Fruit fly (Drosophila melanogaster) whole organism, embryonic: ENCODE data around the gene Mnn1.

Experiments used
- Blimp-1 ChIP-seq: fragments of 200-800 bp; sonication (Bioruptor generic); optimal IDR thresholded peaks from 3 replicates; lab custom pipeline; 2018; ENCODE audit warnings: missing biosample characterization, missing genetic modification characterization, mild to moderate bottlenecking, moderate library complexity, missing genetic modification reagents
- CG10209 ChIP-seq: fragments of 200-800 bp; sonication (Bioruptor generic); optimal IDR thresholded peaks from 3 replicates; lab custom pipeline; 2017; ENCODE audit warnings: missing biosample characterization, mild to moderate bottlenecking, missing genetic modification characterization, missing genetic modification reagents
- CG11085 ChIP-seq: fragments of 200-800 bp; sonication (Bioruptor generic); IDR thresholded peaks from 2 replicates; pipeline ENCODE4 v1.3.6; 2022; ENCODE audit warnings: missing biosample characterization, missing genetic modification characterization
- CG11504 ChIP-seq: fragments of 200-800 bp; sonication (Bioruptor generic); optimal IDR thresholded peaks from 3 replicates; lab custom pipeline; 2019; ENCODE audit warnings: missing biosample characterization, mild to moderate bottlenecking, missing genetic modification characterization, moderate library complexity
- CG12071 ChIP-seq: fragments of 200-800 bp; sonication (Bioruptor generic); optimal IDR thresholded peaks from 3 replicates; lab custom pipeline; 2018; ENCODE audit warnings: missing biosample characterization, mild to moderate bottlenecking, missing genetic modification characterization
- CG12942 ChIP-seq: fragments of 200-800 bp; sonication (Bioruptor generic); optimal IDR thresholded peaks from 3 replicates; lab custom pipeline; 2016; ENCODE audit warnings: missing biosample characterization, missing genetic modification characterization
- CG15269 ChIP-seq: fragments of 200-800 bp; sonication (Bioruptor generic); optimal IDR thresholded peaks from 2 replicates; lab custom pipeline; 2018; ENCODE audit warnings: missing biosample characterization, mild to moderate bottlenecking, missing genetic modification characterization, moderate library complexity
- CG17328 ChIP-seq: fragments of 200-800 bp; sonication (Bioruptor generic); IDR thresholded peaks from 2 replicates; pipeline ENCODE4 v1.3.6; 2022; ENCODE audit warnings: missing biosample characterization, missing genetic modification characterization
- CG18619 ChIP-seq: fragments of 200-800 bp; sonication (Bioruptor generic); optimal IDR thresholded peaks from 3 replicates; lab custom pipeline; 2017; ENCODE audit warnings: missing biosample characterization, mild to moderate bottlenecking, missing genetic modification characterization
- CG2712 ChIP-seq: fragments of 200-800 bp; optimal IDR thresholded peaks from 3 replicates; lab custom pipeline; 2019; ENCODE audit warnings: missing biosample characterization, mild to moderate bottlenecking, missing genetic modification characterization, moderate library complexity
- CG31365 ChIP-seq: fragments of 200-800 bp; sonication (Bioruptor generic); optimal IDR thresholded peaks from 2 replicates; lab custom pipeline; 2018; ENCODE audit warnings: missing biosample characterization, mild to moderate bottlenecking, missing genetic modification characterization
- CG3163 ChIP-seq: fragments of 200-800 bp; sonication (Bioruptor generic); optimal IDR thresholded peaks from 3 replicates; lab custom pipeline; 2016; ENCODE audit warnings: missing biosample characterization, missing genetic modification characterization
- CG32532 ChIP-seq: fragments of 200-800 bp; sonication (Bioruptor generic); IDR thresholded peaks from 2 replicates; pipeline ENCODE4 v1.3.6; 2022; ENCODE audit warnings: missing biosample characterization, missing genetic modification characterization
- CG4730 ChIP-seq: fragments of 200-800 bp; sonication (Bioruptor generic); IDR thresholded peaks from 2 replicates; pipeline ENCODE4 v1.3.6; 2022; ENCODE audit warnings: missing biosample characterization, missing genetic modification characterization
- CG7786 ChIP-seq: fragments of 200-800 bp; sonication (Bioruptor generic); optimal IDR thresholded peaks from 2 replicates; lab custom pipeline; 2016; ENCODE audit warnings: missing biosample characterization, missing genetic modification characterization
- CG7839 ChIP-seq: fragments of 200-800 bp; sonication (Bioruptor generic); optimal IDR thresholded peaks from 3 replicates; lab custom pipeline; 2018; ENCODE audit warnings: missing biosample characterization, mild to moderate bottlenecking, missing genetic modification characterization, moderate library complexity
- CG7987 ChIP-seq: fragments of 200-800 bp; sonication (Bioruptor generic); optimal IDR thresholded peaks from 2 replicates; lab custom pipeline; 2018; ENCODE audit warnings: missing biosample characterization, mild to moderate bottlenecking, missing genetic modification characterization, moderate library complexity
- CG8359 ChIP-seq: fragments of 200-800 bp; sonication (Bioruptor generic); optimal IDR thresholded peaks from 2 replicates; lab custom pipeline; 2017; ENCODE audit warnings: missing biosample characterization, mild to moderate bottlenecking, missing genetic modification characterization, borderline replicate concordance
- D19A ChIP-seq: fragments of 200-800 bp; optimal IDR thresholded peaks from 3 replicates; lab custom pipeline; 2019; ENCODE audit warnings: missing biosample characterization, mild to moderate bottlenecking, missing genetic modification characterization, moderate library complexity
- Dad ChIP-seq: fragments of 200-800 bp; sonication (Bioruptor generic); optimal IDR thresholded peaks from 3 replicates; lab custom pipeline; 2016; ENCODE audit warnings: missing biosample characterization, missing genetic modification characterization
- Dref ChIP-seq: fragments of 200-800 bp; sonication (Bioruptor generic); IDR thresholded peaks from 2 replicates; pipeline ENCODE4 v1.3.6; 2022; ENCODE audit warnings: missing biosample characterization, missing genetic modification characterization
- E2f2 ChIP-seq: fragments of 200-800 bp; sonication (Bioruptor generic); IDR thresholded peaks from 2 replicates; pipeline ENCODE4 v1.3.6; 2022; ENCODE audit warnings: missing biosample characterization, missing genetic modification characterization
- Eip74EF ChIP-seq, 2 experiments: fragments of 200-800 bp in 1 of 2; fragments of >200 bp in 1 of 2; sonication (Bioruptor generic) in 1 of 2; optimal IDR thresholded peaks; 2 replicates each; lab custom pipeline; 2017 to 2019; ENCODE audit warnings: missing biosample characterization in 2 of 2, missing genetic modification characterization in 2 of 2, mild to moderate bottlenecking in 1 of 2, moderate library complexity in 1 of 2
- H15 ChIP-seq: fragments of 200-800 bp; sonication (Bioruptor generic); IDR thresholded peaks from 3 replicates; pipeline ENCODE4 v1.3.6; 2022; ENCODE audit warnings: missing biosample characterization, missing genetic modification characterization
- HLH54F ChIP-seq: fragments of 200-800 bp; sonication (Bioruptor generic); optimal IDR thresholded peaks from 3 replicates; lab custom pipeline; 2016; ENCODE audit warnings: missing biosample characterization, missing genetic modification characterization
- HLHmδ ChIP-seq: fragments of 200-800 bp; sonication (Bioruptor generic); optimal IDR thresholded peaks from 2 replicates; lab custom pipeline; 2018; ENCODE audit warnings: missing biosample characterization, mild to moderate bottlenecking, missing genetic modification characterization, moderate library complexity
- Hr51 ChIP-seq, 2 experiments: fragments of 200-800 bp; sonication (Bioruptor generic); optimal IDR thresholded peaks; 2 replicates in 1 of 2; 3 replicates in 1 of 2; lab custom pipeline; 2016 to 2018; ENCODE audit warnings: missing biosample characterization in 2 of 2, missing genetic modification characterization in 2 of 2, mild to moderate bottlenecking in 1 of 2, moderate library complexity in 1 of 2
- NK7.1 ChIP-seq: fragments of 200-800 bp; sonication (Bioruptor generic); optimal IDR thresholded peaks from 3 replicates; lab custom pipeline; 2016; ENCODE audit warnings: missing biosample characterization, missing genetic modification characterization
- NfI ChIP-seq: fragments of 200-800 bp; sonication (Bioruptor generic); optimal IDR thresholded peaks from 3 replicates; lab custom pipeline; 2018; ENCODE audit warnings: missing biosample characterization, mild to moderate bottlenecking, missing genetic modification characterization, moderate library complexity
- Ptx1 ChIP-seq: fragments of 200-800 bp; sonication (Bioruptor generic); IDR thresholded peaks from 2 replicates; pipeline ENCODE4 v1.3.6; 2022; ENCODE audit warnings: missing biosample characterization, missing genetic modification characterization
- Rx ChIP-seq: fragments of 200-800 bp; sonication (Bioruptor generic); IDR thresholded peaks from 2 replicates; pipeline ENCODE4 v1.3.6; 2022; ENCODE audit warnings: missing biosample characterization, missing genetic modification characterization
- az2 ChIP-seq: fragments of 200-800 bp; sonication (Bioruptor generic); optimal IDR thresholded peaks from 3 replicates; lab custom pipeline; 2016; ENCODE audit warnings: missing biosample characterization, missing genetic modification characterization
- bcd ChIP-seq: fragments of 200-800 bp; sonication (Bioruptor generic); optimal IDR thresholded peaks from 2 replicates; lab custom pipeline; 2017; ENCODE audit warnings: missing biosample characterization, mild to moderate bottlenecking, missing genetic modification characterization
- chinmo ChIP-seq: fragments of 200-800 bp; sonication (Bioruptor generic); IDR thresholded peaks from 4 replicates; pipeline ENCODE4 v1.3.6; 2022; ENCODE audit warnings: missing biosample characterization, missing genetic modification characterization; ENCODE audit not compliant: partially characterized antibody
- dpn ChIP-seq, 2 experiments: fragments of 200-800 bp; sonication (Bioruptor generic); optimal IDR thresholded peaks; 3 replicates each; lab custom pipeline; 2016; ENCODE audit warnings: missing biosample characterization in 2 of 2, missing genetic modification characterization in 2 of 2
- dysf ChIP-seq: fragments of 200-800 bp; sonication (Bioruptor generic); IDR thresholded peaks from 3 replicates; pipeline ENCODE4 v1.3.6; 2022; ENCODE audit warnings: missing biosample characterization, missing genetic modification characterization
- ems ChIP-seq: fragments of 200-800 bp; sonication (Bioruptor generic); optimal IDR thresholded peaks from 3 replicates; lab custom pipeline; 2016; ENCODE audit warnings: missing biosample characterization, missing genetic modification characterization
- grau ChIP-seq: fragments of 200-800 bp; optimal IDR thresholded peaks from 3 replicates; lab custom pipeline; 2019; ENCODE audit warnings: missing biosample characterization, mild to moderate bottlenecking, missing genetic modification characterization, moderate library complexity
- inv ChIP-seq: fragments of 200-800 bp; sonication (Bioruptor generic); IDR thresholded peaks from 2 replicates; pipeline ENCODE4 v1.3.6; 2022; ENCODE audit warnings: missing biosample characterization, missing genetic modification characterization; ENCODE audit not compliant: partially characterized antibody
- lmd ChIP-seq: fragments of 200-800 bp; sonication (Bioruptor generic); IDR thresholded peaks from 2 replicates; pipeline ENCODE4 v1.3.6; 2022; ENCODE audit warnings: missing biosample characterization, missing genetic modification characterization
- maf-S ChIP-seq: fragments of 200-800 bp; sonication (Bioruptor generic); optimal IDR thresholded peaks from 2 replicates; lab custom pipeline; 2016; ENCODE audit warnings: missing biosample characterization, missing genetic modification characterization
- p53 ChIP-seq: fragments of 200-800 bp; sonication (Bioruptor generic); optimal IDR thresholded peaks from 2 replicates; lab custom pipeline; 2016; ENCODE audit warnings: missing biosample characterization, missing genetic modification characterization
- pan ChIP-seq, 4 experiments: fragments of >200 bp in 3 of 4; fragments of 200-800 bp in 1 of 4; sonication (Bioruptor generic) in 1 of 4; optimal IDR thresholded peaks in 3 of 4; IDR thresholded peaks in 1 of 4; 2 replicates each; pipeline versions ENCODE4 v1.3.6 to Lab custom; 2017 to 2022; ENCODE audit warnings: missing biosample characterization in 2 of 4, missing genetic modification characterization in 2 of 4, mixed read lengths in 1 of 4
- rib ChIP-seq: fragments of 200-800 bp; sonication (Bioruptor generic); IDR thresholded peaks from 2 replicates; pipeline ENCODE4 v1.3.6; 2022; ENCODE audit warnings: missing biosample characterization, missing genetic modification characterization
- ro ChIP-seq: fragments of 200-800 bp; sonication (Bioruptor generic); IDR thresholded peaks from 2 replicates; pipeline ENCODE4 v1.3.6; 2022; ENCODE audit warnings: missing biosample characterization, missing genetic modification characterization
- salm ChIP-seq: fragments of 200-800 bp; sonication (Bioruptor generic); optimal IDR thresholded peaks from 2 replicates; lab custom pipeline; 2018; ENCODE audit warnings: missing biosample characterization, mild to moderate bottlenecking, missing genetic modification characterization
- slbo ChIP-seq: fragments of 200-800 bp; sonication (Bioruptor generic); IDR thresholded peaks from 2 replicates; pipeline ENCODE4 v1.3.6; 2022; ENCODE audit warnings: missing biosample characterization, missing genetic modification characterization
- toy ChIP-seq: fragments of 200-800 bp; sonication (Bioruptor generic); IDR thresholded peaks from 2 replicates; pipeline ENCODE4 v1.3.6; 2022; ENCODE audit warnings: missing biosample characterization, missing genetic modification characterization
- usp ChIP-seq: fragments of >200 bp; optimal IDR thresholded peaks from 2 replicates; lab custom pipeline; 2017; ENCODE audit warnings: missing biosample characterization, missing genetic modification characterization
- z ChIP-seq: fragments of 200-800 bp; sonication (Bioruptor generic); IDR thresholded peaks from 3 replicates; pipeline ENCODE4 v1.3.6; 2022; ENCODE audit warnings: missing biosample characterization, missing genetic modification characterization

Mnn1 gene

dm6 chr2L:7090922-7091321 lies 34.8 kb downstream of the Mnn1 start:
- TF ChIP-seq Ptx1 (GFP tag; lab: Robert Waterston, UW) = peak; percentile 44; the same call in 1 of the 2 replicates
- peak; percentile 29 for TF ChIP-seq NfI
- TF ChIP-seq CG8359 = peak; percentile 12
- TF ChIP-seq toy (GFP tag; lab: Robert Waterston, UW) = no peak
- no peak for TF ChIP-seq Dref (GFP tag; lab: Robert Waterston, UW)
- no peak for TF ChIP-seq rib (GFP tag; lab: Robert Waterston, UW)
- 0 out of 2 replicates have a peak, but pooled peaks have one; percentile 15 for TF ChIP-seq CG17328 (GFP tag; lab: Robert Waterston, UW)
- TF ChIP-seq Rx (GFP tag; lab: Robert Waterston, UW) = no peak
- TF ChIP-seq Blimp-1 (GFP tag; lab: Kevin White, UChicago) = peak; percentile 33
- no peak for TF ChIP-seq Dad (GFP tag; lab: Kevin White, UChicago)
- no peak for TF ChIP-seq maf-S (GFP tag; lab: Kevin White, UChicago)
- TF ChIP-seq NK7.1 = no peak
- no peak for TF ChIP-seq CG31365 (tag; lab: Kevin White, UChicago)
- no peak for TF ChIP-seq p53
- TF ChIP-seq ems (GFP tag; lab: Kevin White, UChicago) = no peak
- no peak for TF ChIP-seq salm
- no peak for TF ChIP-seq HLH54F (GFP tag; lab: Kevin White, UChicago)
- TF ChIP-seq slbo (GFP tag; lab: Robert Waterston, UW) = peak; percentile 31; the same call in 1 of the 2 replicates
- no peak for TF ChIP-seq Eip74EF (GFP tag; optimal IDR thresholded peaks at IDR 0.05; lab: Kevin White, UChicago)
- TF ChIP-seq CG11504 = peak; percentile 57
- TF ChIP-seq CG11085 (GFP tag; lab: Robert Waterston, UW) = no peak
- TF ChIP-seq CG12071 = no peak
- TF ChIP-seq z (GFP tag; lab: Robert Waterston, UW) = 0 out of 3 replicates have a peak, but pooled peaks have one; percentile 11
- TF ChIP-seq grau (tag; lab: Kevin White, UChicago) = peak; percentile 37
- peak; percentile 60 for TF ChIP-seq D19A
- TF ChIP-seq CG15269 (tag; lab: Kevin White, UChicago) = no peak
- TF ChIP-seq Hr51 (GFP tag; optimal IDR thresholded peaks at IDR 0.05; lab: Kevin White, UChicago) = peak in 1 of 2 experiments; percentile 28
- no peak for TF ChIP-seq CG32532
- TF ChIP-seq inv (GFP tag; lab: Robert Waterston, UW) = no peak
- no peak for TF ChIP-seq ro (GFP tag; lab: Robert Waterston, UW)
- 0 out of 3 replicates have a peak, but pooled peaks have one; percentile 42 for TF ChIP-seq dysf
- TF ChIP-seq CG7987 (GFP tag; lab: Kevin White, UChicago) = no peak
- no peak for TF ChIP-seq CG4730
- TF ChIP-seq pan (optimal IDR thresholded peaks at IDR 0.05; lab: Kevin White, UChicago) = no peak
- TF ChIP-seq pan (GFP tag; optimal IDR thresholded peaks at IDR 0.05 in 1 of 2, IDR thresholded peaks at IDR 0.05 in 1 of 2) = peak in 1 of 2 experiments; percentile 38
- TF ChIP-seq CG12942 = no peak
- TF ChIP-seq CG7786 (GFP tag; lab: Kevin White, UChicago) = no peak
- no peak for TF ChIP-seq CG10209
- no peak for TF ChIP-seq usp (GFP tag; lab: Kevin White, UChicago)
- TF ChIP-seq chinmo = no peak
- TF ChIP-seq CG3163 (GFP tag; lab: Kevin White, UChicago) = no peak
- TF ChIP-seq CG7839 (tag; lab: Kevin White, UChicago) = peak; percentile 44
- 0 out of 2 replicates have a peak, but pooled peaks have one; percentile 23 for TF ChIP-seq lmd
- peak; percentile 8 for TF ChIP-seq az2 (GFP tag; lab: Kevin White, UChicago)
- TF ChIP-seq H15 (GFP tag; lab: Robert Waterston, UW) = 0 out of 3 replicates have a peak, but pooled peaks have one; percentile 21
- peak; percentile 5 for TF ChIP-seq bcd (GFP tag; lab: Kevin White, UChicago)
- no peak for TF ChIP-seq HLHmδ (GFP tag; lab: Kevin White, UChicago)
- peak; percentile 36 for TF ChIP-seq CG2712 (tag; lab: Kevin White, UChicago)
- no peak for TF ChIP-seq dpn (GFP tag; optimal IDR thresholded peaks at IDR 0.05; lab: Kevin White, UChicago)
- TF ChIP-seq E2f2 (GFP tag; lab: Robert Waterston, UW) = no peak
- TF ChIP-seq CG18619 (GFP tag; lab: Kevin White, UChicago) = no peak
